Fruit fly (Drosophila melanogaster) whole organism, embryonic: ENCODE data around the gene CG5687.
A peak's percentile ranks its signal among the peaks of the same experiment; 100 is the strongest.

Experiments
- Abd-B ChIP-seq: fragments of 200-800 bp; sonication (Bioruptor generic); optimal IDR thresholded peaks from 2 replicates; lab custom pipeline; 2018; ENCODE audit warnings: missing biosample characterization, mild to moderate bottlenecking, missing genetic modification characterization, moderate library complexity
- Atf3 ChIP-seq: fragments of 200-800 bp; sonication (Bioruptor generic); optimal IDR thresholded peaks from 3 replicates; lab custom pipeline; 2016; ENCODE audit warnings: missing biosample characterization, missing genetic modification characterization
- CG10431 ChIP-seq: fragments of 200-800 bp; sonication (Bioruptor generic); optimal IDR thresholded peaks from 3 replicates; lab custom pipeline; 2018; ENCODE audit warnings: missing biosample characterization, mild to moderate bottlenecking, missing genetic modification characterization
- CG11560 ChIP-seq: fragments of 200-800 bp; sonication (Bioruptor generic); IDR thresholded peaks from 3 replicates; pipeline ENCODE4 v1.3.6; 2022; ENCODE audit warnings: missing biosample characterization, missing genetic modification characterization
- CG12071 ChIP-seq: fragments of 200-800 bp; sonication (Bioruptor generic); optimal IDR thresholded peaks from 3 replicates; lab custom pipeline; 2018; ENCODE audit warnings: missing biosample characterization, mild to moderate bottlenecking, missing genetic modification characterization
- CG16815 ChIP-seq: fragments of 200-800 bp; sonication (Bioruptor generic); optimal IDR thresholded peaks from 3 replicates; lab custom pipeline; 2017; ENCODE audit warnings: missing biosample characterization, mild to moderate bottlenecking, missing genetic modification characterization
- CG2712 ChIP-seq: fragments of 200-800 bp; optimal IDR thresholded peaks from 3 replicates; lab custom pipeline; 2019; ENCODE audit warnings: missing biosample characterization, mild to moderate bottlenecking, missing genetic modification characterization, moderate library complexity
- CG3163 ChIP-seq: fragments of 200-800 bp; sonication (Bioruptor generic); optimal IDR thresholded peaks from 3 replicates; lab custom pipeline; 2016; ENCODE audit warnings: missing biosample characterization, missing genetic modification characterization
- CG33213 ChIP-seq: fragments of 200-800 bp; sonication (Bioruptor generic); optimal IDR thresholded peaks from 3 replicates; lab custom pipeline; 2016; ENCODE audit warnings: missing biosample characterization, missing genetic modification characterization
- CG3995 ChIP-seq: fragments of 200-800 bp; sonication (Bioruptor generic); optimal IDR thresholded peaks from 3 replicates; lab custom pipeline; 2016; ENCODE audit warnings: missing biosample characterization, missing genetic modification characterization
- CG7745 ChIP-seq: fragments of 200-800 bp; sonication (Bioruptor generic); optimal IDR thresholded peaks from 2 replicates; lab custom pipeline; 2018; ENCODE audit warnings: missing biosample characterization, mild to moderate bottlenecking, missing genetic modification characterization, moderate library complexity
- CG7928 ChIP-seq: fragments of 200-800 bp; sonication (Bioruptor generic); optimal IDR thresholded peaks from 2 replicates; lab custom pipeline; 2017; ENCODE audit warnings: missing biosample characterization, mild to moderate bottlenecking, missing genetic modification characterization
- CG7963 ChIP-seq: fragments of 200-800 bp; sonication (Bioruptor generic); IDR thresholded peaks from 3 replicates; pipeline ENCODE4 v1.3.6; 2022; ENCODE audit warnings: missing biosample characterization, missing genetic modification characterization; ENCODE audit not compliant: partially characterized antibody
- CG8290 ChIP-seq, 3 experiments: fragments of 200-800 bp; sonication (Bioruptor generic); optimal IDR thresholded peaks; 2 replicates each; lab custom pipeline; 2016 to 2019; ENCODE audit warnings: missing biosample characterization in 3 of 3, missing genetic modification characterization in 3 of 3, mild to moderate bottlenecking in 2 of 3, moderate library complexity in 1 of 3
- CG9727 ChIP-seq: fragments of 200-800 bp; sonication (Bioruptor generic); optimal IDR thresholded peaks from 3 replicates; lab custom pipeline; 2017; ENCODE audit warnings: missing biosample characterization, mild to moderate bottlenecking, missing genetic modification characterization
- Chrac-16 ChIP-seq: fragments of 200-800 bp; sonication (Bioruptor generic); optimal IDR thresholded peaks from 3 replicates; lab custom pipeline; 2016; ENCODE audit warnings: missing biosample characterization, missing genetic modification characterization
- Dek ChIP-seq: fragments of 200-800 bp; sonication (Bioruptor generic); optimal IDR thresholded peaks from 3 replicates; lab custom pipeline; 2019; ENCODE audit warnings: missing biosample characterization, mild to moderate bottlenecking, missing genetic modification characterization, moderate library complexity
- Dll ChIP-seq: fragments of 200-800 bp; sonication (Bioruptor generic); IDR thresholded peaks from 4 replicates; pipeline ENCODE4 v1.3.6; 2022; ENCODE audit warnings: missing biosample characterization, missing genetic modification characterization; ENCODE audit not compliant: partially characterized antibody
- Ets65A ChIP-seq: fragments of 200-800 bp; sonication (Bioruptor generic); peaks from one replicate; lab custom pipeline; 2016; ENCODE audit warnings: missing biosample characterization, missing genetic modification characterization
- Fer3 ChIP-seq: fragments of 200-800 bp; sonication (Bioruptor generic); optimal IDR thresholded peaks from 2 replicates; lab custom pipeline; 2018; ENCODE audit warnings: missing biosample characterization, mild to moderate bottlenecking, missing genetic modification characterization, moderate library complexity
- Hr51 ChIP-seq, 2 experiments: fragments of 200-800 bp; sonication (Bioruptor generic); optimal IDR thresholded peaks; 2 replicates in 1 of 2; 3 replicates in 1 of 2; lab custom pipeline; 2016 to 2018; ENCODE audit warnings: missing biosample characterization in 2 of 2, missing genetic modification characterization in 2 of 2, mild to moderate bottlenecking in 1 of 2, moderate library complexity in 1 of 2
- MBD-R2 ChIP-seq: fragments of 200-800 bp; sonication (Bioruptor generic); IDR thresholded peaks from 2 replicates; pipeline ENCODE4 v1.3.6; 2022; ENCODE audit warnings: missing biosample characterization, missing genetic modification characterization
- Med ChIP-seq: fragments of 200-800 bp; sonication (Bioruptor generic); peaks from one replicate; lab custom pipeline; 2016; ENCODE audit warnings: missing biosample characterization, missing genetic modification characterization, mild to moderate bottlenecking, inconsistent platforms, moderate library complexity
- Mrtf ChIP-seq: fragments of 200-800 bp; sonication (Bioruptor generic); IDR thresholded peaks from 3 replicates; pipeline ENCODE4 v1.3.6; 2022; ENCODE audit warnings: missing biosample characterization, missing genetic modification characterization
- Pdp1 ChIP-seq, 2 experiments: fragments of 200-800 bp; sonication (Bioruptor generic); optimal IDR thresholded peaks; 3 replicates each; lab custom pipeline; 2016; ENCODE audit warnings: missing biosample characterization in 2 of 2, missing genetic modification characterization in 2 of 2, mild to moderate bottlenecking in 1 of 2, moderate library complexity in 1 of 2
- Sox102F ChIP-seq: fragments of 200-800 bp; sonication (Bioruptor generic); optimal IDR thresholded peaks from 2 replicates; lab custom pipeline; 2018; ENCODE audit warnings: missing biosample characterization, mild to moderate bottlenecking, missing genetic modification characterization, moderate library complexity
- Sry-δ ChIP-seq: fragments of 200-800 bp; sonication (Bioruptor generic); optimal IDR thresholded peaks from 2 replicates; lab custom pipeline; 2016; ENCODE audit warnings: missing biosample characterization, missing genetic modification characterization
- TFAM ChIP-seq: fragments of 200-800 bp; sonication (Bioruptor generic); optimal IDR thresholded peaks from 2 replicates; lab custom pipeline; 2017; ENCODE audit warnings: missing biosample characterization, missing genetic modification characterization, inconsistent platforms
- Taf1 ChIP-seq: fragments of 200-800 bp; sonication (Bioruptor generic); IDR thresholded peaks from 2 replicates; pipeline ENCODE4 v1.3.6; 2022; ENCODE audit warnings: missing biosample characterization, missing genetic modification characterization
- chif ChIP-seq, 2 experiments: fragments of 200-800 bp; sonication (Bioruptor generic); optimal IDR thresholded peaks; 3 replicates each; lab custom pipeline; 2016; ENCODE audit warnings: missing biosample characterization in 2 of 2, missing genetic modification characterization in 2 of 2
- chn ChIP-seq: fragments of 200-800 bp; sonication (Bioruptor generic); optimal IDR thresholded peaks from 2 replicates; lab custom pipeline; 2016; ENCODE audit warnings: missing biosample characterization, missing genetic modification characterization
- ci ChIP-seq: fragments of 200-800 bp; sonication (Bioruptor generic); IDR thresholded peaks from 3 replicates; pipeline ENCODE4 v1.3.6; 2022; ENCODE audit warnings: missing biosample characterization, missing genetic modification characterization
- crol ChIP-seq: fragments of 200-800 bp; sonication (Bioruptor generic); IDR thresholded peaks from 2 replicates; pipeline ENCODE4 v1.3.6; 2022; ENCODE audit warnings: missing biosample characterization, missing genetic modification characterization
- gce ChIP-seq: fragments of 200-800 bp; sonication (Bioruptor generic); IDR thresholded peaks from 3 replicates; pipeline ENCODE4 v1.3.6; 2022; ENCODE audit warnings: missing biosample characterization, missing genetic modification characterization
- grn ChIP-seq: fragments of 200-800 bp; sonication (Bioruptor generic); optimal IDR thresholded peaks from 3 replicates; lab custom pipeline; 2017; ENCODE audit warnings: missing biosample characterization, missing genetic modification characterization
- ham ChIP-seq: fragments of 200-800 bp; sonication (Bioruptor generic); IDR thresholded peaks from 2 replicates; pipeline ENCODE4 v1.3.6; 2022; ENCODE audit warnings: missing biosample characterization, missing genetic modification characterization
- ind ChIP-seq: fragments of 200-800 bp; sonication (Bioruptor generic); optimal IDR thresholded peaks from 3 replicates; lab custom pipeline; 2016; ENCODE audit warnings: missing biosample characterization, missing genetic modification characterization
- nmo ChIP-seq: fragments of 200-800 bp; sonication (Bioruptor generic); optimal IDR thresholded peaks from 2 replicates; lab custom pipeline; 2018; ENCODE audit warnings: missing biosample characterization, mild to moderate bottlenecking, missing genetic modification characterization, moderate library complexity
- odd ChIP-seq: fragments of 200-800 bp; sonication (Bioruptor generic); optimal IDR thresholded peaks from 2 replicates; lab custom pipeline; 2017; ENCODE audit warnings: missing biosample characterization, mild to moderate bottlenecking, missing genetic modification characterization
- otp ChIP-seq: fragments of 200-800 bp; sonication (Bioruptor generic); IDR thresholded peaks from 3 replicates; pipeline ENCODE4, ENCODE4 v1.3.6; 2022; ENCODE audit warnings: missing biosample characterization, missing genetic modification characterization
- pita ChIP-seq: fragments of 200-800 bp; sonication (Bioruptor generic); optimal IDR thresholded peaks from 2 replicates; lab custom pipeline; 2017; ENCODE audit warnings: missing biosample characterization, mild to moderate bottlenecking, missing genetic modification characterization
- prd ChIP-seq, 3 experiments: fragments of >200 bp in 2 of 3; fragments of 200-800 bp in 1 of 3; sonication (Bioruptor generic) in 1 of 3; optimal IDR thresholded peaks in 2 of 3; IDR thresholded peaks in 1 of 3; 2 replicates in 2 of 3; 3 replicates in 1 of 3; pipeline versions ENCODE4 v1.3.6 to Lab custom; 2017 to 2022; ENCODE audit warnings: missing biosample characterization in 1 of 3, missing genetic modification characterization in 1 of 3
- pzg ChIP-seq: fragments of 200-800 bp; sonication (Bioruptor generic); optimal IDR thresholded peaks from 3 replicates; lab custom pipeline; 2018; ENCODE audit warnings: missing biosample characterization, mild to moderate bottlenecking, missing genetic modification characterization, moderate library complexity
- sens ChIP-seq: fragments of 200-800 bp; sonication (Bioruptor generic); peaks from one replicate; lab custom pipeline; 2016; ENCODE audit warnings: missing biosample characterization, missing genetic modification characterization
- shn ChIP-seq: fragments of 200-800 bp; sonication (Bioruptor generic); optimal IDR thresholded peaks from 3 replicates; lab custom pipeline; 2016; ENCODE audit warnings: missing biosample characterization, missing genetic modification characterization
- sisA ChIP-seq: fragments of 200-800 bp; sonication (Bioruptor generic); IDR thresholded peaks from 2 replicates; pipeline ENCODE4 v1.3.6; 2022; ENCODE audit warnings: missing biosample characterization, missing genetic modification characterization
- tll ChIP-seq, 2 experiments: fragments of 200-800 bp in 1 of 2; fragments of >200 bp in 1 of 2; sonication (Bioruptor generic) in 1 of 2; optimal IDR thresholded peaks; 2 replicates each; lab custom pipeline; 2017 to 2019; ENCODE audit warnings: missing biosample characterization in 2 of 2, missing genetic modification characterization in 2 of 2, mild to moderate bottlenecking in 1 of 2, moderate library complexity in 1 of 2
- tx ChIP-seq: fragments of 200-800 bp; sonication (Bioruptor generic); optimal IDR thresholded peaks from 2 replicates; lab custom pipeline; 2016; ENCODE audit warnings: missing biosample characterization, missing genetic modification characterization
- unpg ChIP-seq: fragments of 200-800 bp; sonication (Bioruptor generic); optimal IDR thresholded peaks from 3 replicates; lab custom pipeline; 2018; ENCODE audit warnings: missing biosample characterization, mild to moderate bottlenecking, missing genetic modification characterization, moderate library complexity
- wdn ChIP-seq: fragments of 200-800 bp; sonication (Bioruptor generic); IDR thresholded peaks from 2 replicates; pipeline ENCODE4 v1.3.6; 2022; ENCODE audit warnings: missing biosample characterization, missing genetic modification characterization

The CG5687 gene

dm6 chr3L:1884652-1885051, 54.3 kb downstream of the CG5687 start, which contains the start of gene Aprt (continued):
- TF ChIP-seq CG2712 (no peak), CG16815 (GFP tag; lab: Kevin White, UChicago) (no peak), ham (GFP tag; lab: Robert Waterston, UW) (no peak), CG12071 (GFP tag; lab: Kevin White, UChicago) (no peak), CG3163 (no peak), sisA (GFP tag; lab: Robert Waterston, UW) (no peak), tll (GFP tag; optimal IDR thresholded peaks at IDR 0.05; lab: Kevin White, UChicago) (no peak), chn (GFP tag; lab: Kevin White, UChicago) (no peak), CG33213 (GFP tag; lab: Kevin White, UChicago) (no peak), grn (GFP tag; lab: Kevin White, UChicago) (peak; percentile 59), Hr51 (GFP tag; optimal IDR thresholded peaks at IDR 0.05; lab: Kevin White, UChicago) (peak in 1 of 2 experiments; percentile 0), Dek (tag; lab: Kevin White, UChicago) (no peak), CG3995 (GFP tag; lab: Kevin White, UChicago) (no peak), gce (GFP tag; lab: Robert Waterston, UW) (no peak), ind (GFP tag; lab: Kevin White, UChicago) (no peak), Pdp1 (GFP tag; optimal IDR thresholded peaks at IDR 0.05; lab: Kevin White, UChicago) (no peak), TFAM (GFP tag; lab: Kevin White, UChicago) (no peak), Dll (GFP tag; lab: Robert Waterston, UW) (peak; percentile 81), pzg (GFP tag; lab: Kevin White, UChicago) (peak; percentile 76), CG11560 (tag; lab: Robert Waterston, UW) (no peak), Med (GFP tag; lab: Kevin White, UChicago) (peak; percentile 25), pita (no peak), ci (0 out of 3 replicates have a peak, but pooled peaks have one; percentile 19), sens (GFP tag; lab: Kevin White, UChicago) (peak; percentile 72), Ets65A (GFP tag; lab: Kevin White, UChicago) (no peak), nmo (GFP tag; lab: Kevin White, UChicago) (no peak), CG8290 (GFP tag; optimal IDR thresholded peaks at IDR 0.05; lab: Kevin White, UChicago) (no peak), CG8290 (tag; optimal IDR thresholded peaks at IDR 0.05; lab: Kevin White, UChicago) (peak in 1 of 2 experiments; percentile 42), Abd-B (GFP tag; lab: Kevin White, UChicago) (no peak), CG9727 (GFP tag; lab: Kevin White, UChicago) (peak; percentile 17), chif (GFP tag; optimal IDR thresholded peaks at IDR 0.05; lab: Kevin White, UChicago) (no peak), CG7745 (no peak), wdn (GFP tag; lab: Robert Waterston, UW) (no peak), crol (GFP tag; lab: Robert Waterston, UW) (no peak), odd (GFP tag; lab: Kevin White, UChicago) (no peak), Sox102F (GFP tag; lab: Kevin White, UChicago) (no peak), Taf1 (no peak), MBD-R2 (GFP tag; lab: Robert Waterston, UW) (peak; percentile 68; the same call in 1 of the 2 replicates), CG7928 (GFP tag; lab: Kevin White, UChicago) (no peak), Sry-δ (peak; percentile 87), Atf3 (GFP tag; lab: Kevin White, UChicago) (no peak), shn (GFP tag; lab: Kevin White, UChicago) (no peak), otp (GFP tag; lab: Robert Waterston, UW) (no peak), tx (GFP tag; lab: Kevin White, UChicago) (no peak), Fer3 (no peak), CG7963 (GFP tag; lab: Robert Waterston, UW) (no peak; the same call in 2 of the 3 replicates), unpg (GFP tag; lab: Kevin White, UChicago) (no peak), CG10431 (no peak), Mrtf (GFP tag; lab: Robert Waterston, UW) (no peak), Chrac-16 (GFP tag; lab: Kevin White, UChicago) (no peak), prd (optimal IDR thresholded peaks at IDR 0.05; lab: Kevin White, UChicago) (no peak), prd (GFP tag; IDR thresholded peaks at IDR 0.05; lab: Robert Waterston, UW) (no peak)
